Worm (Caenorhabditis elegans) whole organism, L1 larva: ENCODE measurements around the gene M110.3.

Experiments used
- C04F5.9 ChIP-seq: sonication (generic microtip); optimal IDR thresholded peaks from 2 replicates; lab custom pipeline; 2016; ENCODE audit warnings: missing genetic modification characterization, missing compliant biosample characterization
- aha-1 ChIP-seq: fragments of 150-350 bp; optimal IDR thresholded peaks from 2 replicates; lab custom pipeline; 2014; ENCODE audit warnings: missing biosample characterization, missing genetic modification characterization
- alr-1 ChIP-seq: fragments of 200-800 bp; sonication (Bioruptor generic); optimal IDR thresholded peaks from 2 replicates; lab custom pipeline; 2018; ENCODE audit warnings: borderline replicate concordance, mild to moderate bottlenecking, missing genetic modification characterization, missing compliant biosample characterization
- aly-2 ChIP-seq: fragments of 150-350 bp; optimal IDR thresholded peaks from 2 replicates; lab custom pipeline; 2014; ENCODE audit warnings: missing biosample characterization, missing genetic modification characterization
- blmp-1 ChIP-seq: fragments of 150-350 bp; optimal IDR thresholded peaks from 2 replicates; lab custom pipeline; 2014; ENCODE audit warnings: missing biosample characterization, missing genetic modification characterization
- ceh-8 ChIP-seq: fragments of 200-800 bp; sonication (Bioruptor generic); optimal IDR thresholded peaks from 2 replicates; lab custom pipeline; 2018; ENCODE audit warnings: mild to moderate bottlenecking, missing genetic modification characterization, moderate library complexity, missing compliant biosample characterization
- ceh-88 ChIP-seq: fragments of 200-800 bp; sonication (Bioruptor generic); IDR thresholded peaks from 2 replicates; pipeline ENCODE4 v1.3.6; 2022; ENCODE audit warnings: missing genetic modification characterization, missing compliant biosample characterization
- ceh-90 ChIP-seq: sonication (generic microtip); optimal IDR thresholded peaks from 2 replicates; lab custom pipeline; 2016; ENCODE audit warnings: missing genetic modification characterization, missing compliant biosample characterization
- dpl-1 ChIP-seq, 3 experiments: fragments of 150-350 bp in 2 of 3; sonication (generic microtip) in 1 of 3; optimal IDR thresholded peaks; 2 replicates each; lab custom pipeline; 2014 to 2017; ENCODE audit warnings: missing biosample characterization in 3 of 3, missing genetic modification characterization in 3 of 3, missing genetic modification reagents in 3 of 3
- dsc-1 ChIP-seq: sonication (generic microtip); optimal IDR thresholded peaks from 2 replicates; lab custom pipeline; 2016; ENCODE audit warnings: mild to moderate bottlenecking, missing genetic modification characterization, missing compliant biosample characterization
- egl-13 ChIP-seq: sonication (generic microtip); optimal IDR thresholded peaks from 2 replicates; lab custom pipeline; 2016; ENCODE audit warnings: missing genotype, missing genetic modification reagents, missing genetic modification characterization, missing compliant biosample characterization
- elt-3 ChIP-seq, 6 experiments: fragments of 150-350 bp in 1 of 6; sonication (generic microtip); optimal IDR thresholded peaks; 2 replicates each; lab custom pipeline; 2017 to 2018; ENCODE audit warnings: missing biosample characterization in 6 of 6, missing genetic modification characterization in 6 of 6, inconsistent platforms in 1 of 6
- fkh-4 ChIP-seq: sonication (generic microtip); optimal IDR thresholded peaks from 2 replicates; lab custom pipeline; 2016; ENCODE audit warnings: missing compliant biosample characterization, missing genetic modification characterization, borderline replicate concordance
- fos-1 ChIP-seq: fragments of 150-350 bp; optimal IDR thresholded peaks from 2 replicates; lab custom pipeline; 2014; ENCODE audit warnings: missing biosample characterization, missing genetic modification characterization
- grh-1 ChIP-seq: fragments of 200-800 bp; sonication (Bioruptor generic); IDR thresholded peaks from 2 replicates; pipeline ENCODE4 v1.3.6; 2022; ENCODE audit warnings: missing genetic modification reagents, missing genetic modification characterization, missing compliant biosample characterization
- hlh-4 ChIP-seq: sonication (generic microtip); optimal IDR thresholded peaks from 2 replicates; lab custom pipeline; 2016; ENCODE audit warnings: mild to moderate bottlenecking, missing genetic modification characterization, missing compliant biosample characterization
- hpl-2 ChIP-seq: fragments of 150-350 bp; optimal IDR thresholded peaks from 2 replicates; lab custom pipeline; 2014; ENCODE audit warnings: missing biosample characterization, missing genetic modification reagents, missing genetic modification characterization
- irx-1 ChIP-seq: sonication (generic microtip); optimal IDR thresholded peaks from 2 replicates; lab custom pipeline; 2016; ENCODE audit warnings: missing genetic modification characterization, missing compliant biosample characterization
- isw-1 ChIP-seq: fragments of 200-800 bp; sonication (Bioruptor generic); IDR thresholded peaks from 2 replicates; pipeline ENCODE4 v1.3.6; 2022; ENCODE audit warnings: missing genetic modification characterization, missing compliant biosample characterization
- lin-14 ChIP-seq: fragments of 200-800 bp; sonication (Bioruptor generic); optimal IDR thresholded peaks from 2 replicates; lab custom pipeline; 2018; ENCODE audit warnings: mild to moderate bottlenecking, missing genetic modification characterization, moderate library complexity, missing compliant biosample characterization
- lir-3 ChIP-seq: sonication (generic microtip); optimal IDR thresholded peaks from 2 replicates; lab custom pipeline; 2016; ENCODE audit warnings: mild to moderate bottlenecking, missing genetic modification characterization, moderate library complexity, missing compliant biosample characterization; ENCODE audit not compliant: poor library complexity
- lsy-2 ChIP-seq, 2 experiments: fragments of 150-350 bp; optimal IDR thresholded peaks; 2 replicates each; lab custom pipeline; 2014; ENCODE audit warnings: missing biosample characterization in 2 of 2, missing genetic modification characterization in 2 of 2
- mab-9 ChIP-seq: fragments of 200-800 bp; sonication (Bioruptor generic); IDR thresholded peaks from 2 replicates; pipeline ENCODE4 v1.3.6; 2022; ENCODE audit warnings: missing genetic modification reagents, missing genetic modification characterization, missing compliant biosample characterization
- mep-1 ChIP-seq: fragments of 150-350 bp; optimal IDR thresholded peaks from 2 replicates; lab custom pipeline; 2014; ENCODE audit warnings: missing biosample characterization, missing genetic modification characterization
- nhr-12 ChIP-seq: sonication (generic microtip); optimal IDR thresholded peaks from 2 replicates; lab custom pipeline; 2017; ENCODE audit warnings: missing biosample characterization, missing genetic modification characterization
- nhr-20 ChIP-seq: sonication (generic microtip); optimal IDR thresholded peaks from 2 replicates; lab custom pipeline; 2016; ENCODE audit warnings: mild to moderate bottlenecking, missing genetic modification characterization, missing compliant biosample characterization
- nhr-47 ChIP-seq: sonication (generic microtip); optimal IDR thresholded peaks from 2 replicates; lab custom pipeline; 2016; ENCODE audit warnings: mild to moderate bottlenecking, missing genetic modification characterization, moderate library complexity, missing compliant biosample characterization
- nhr-84 ChIP-seq: sonication (generic microtip); optimal IDR thresholded peaks from 2 replicates; lab custom pipeline; 2017; ENCODE audit warnings: missing biosample characterization, missing genetic modification characterization
- nhr-85 ChIP-seq: sonication (generic microtip); peaks from one replicate; lab custom pipeline; 2016; ENCODE audit warnings: missing genetic modification characterization, inconsistent platforms, missing compliant biosample characterization
- pax-3 ChIP-seq: fragments of 200-800 bp; sonication (Bioruptor generic); optimal IDR thresholded peaks from 2 replicates; lab custom pipeline; 2018; ENCODE audit warnings: mild to moderate bottlenecking, missing genetic modification characterization, moderate library complexity, missing compliant biosample characterization
- sptf-1 ChIP-seq: fragments of 150-350 bp; optimal IDR thresholded peaks from 2 replicates; lab custom pipeline; 2014; ENCODE audit warnings: missing biosample characterization, missing genetic modification characterization
- tlp-1 ChIP-seq: fragments of 150-350 bp; optimal IDR thresholded peaks from 2 replicates; lab custom pipeline; 2014; ENCODE audit warnings: missing biosample characterization, missing genetic modification characterization
- unc-30 ChIP-seq: sonication (generic microtip); optimal IDR thresholded peaks from 2 replicates; lab custom pipeline; 2017; ENCODE audit warnings: missing biosample characterization, missing genetic modification characterization
- xbp-1 ChIP-seq: sonication (generic microtip); optimal IDR thresholded peaks from 2 replicates; lab custom pipeline; 2016; ENCODE audit warnings: missing genetic modification characterization, missing compliant biosample characterization
- zip-4 ChIP-seq: fragments of 200-800 bp; sonication (Bioruptor generic); optimal IDR thresholded peaks from 2 replicates; lab custom pipeline; 2018; ENCODE audit warnings: mild to moderate bottlenecking, missing genetic modification characterization, moderate library complexity, missing compliant biosample characterization

M110.3 gene

DNA sequence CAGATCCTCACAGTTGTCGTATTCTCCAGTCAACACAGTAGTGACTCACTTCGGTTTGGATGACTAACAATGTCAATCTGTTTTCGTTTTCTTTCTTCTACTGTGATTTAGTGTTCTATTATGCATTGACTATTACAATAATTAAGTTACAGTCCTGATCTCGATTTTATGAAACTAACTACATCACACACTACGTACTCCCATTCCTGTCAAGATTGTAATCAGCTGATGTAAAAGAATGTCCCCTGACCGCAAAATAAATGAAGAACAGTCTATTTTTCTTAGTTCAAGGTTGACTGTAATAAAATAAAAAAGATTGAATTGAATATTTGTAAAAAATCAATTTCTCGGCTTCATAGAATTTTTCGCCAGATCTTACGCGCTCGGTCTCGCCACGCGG lies 8.9 kb upstream of the M110.3 start:
- TF ChIP-seq xbp-1 (no peak), lsy-2 (tag; optimal IDR thresholded peaks at IDR 0.05; lab: Kevin White, UChicago) (peak in 1 of 2 experiments; percentile 24), grh-1 (GFP tag; lab: Robert Waterston, UW) (no peak), nhr-85 (tag; lab: Kevin White, UChicago) (peak; percentile 72), dpl-1 (GFP tag; optimal IDR thresholded peaks at IDR 0.05; lab: Kevin White, UChicago) (no peak), nhr-20 (tag; lab: Kevin White, UChicago) (peak; percentile 29)

DNA sequence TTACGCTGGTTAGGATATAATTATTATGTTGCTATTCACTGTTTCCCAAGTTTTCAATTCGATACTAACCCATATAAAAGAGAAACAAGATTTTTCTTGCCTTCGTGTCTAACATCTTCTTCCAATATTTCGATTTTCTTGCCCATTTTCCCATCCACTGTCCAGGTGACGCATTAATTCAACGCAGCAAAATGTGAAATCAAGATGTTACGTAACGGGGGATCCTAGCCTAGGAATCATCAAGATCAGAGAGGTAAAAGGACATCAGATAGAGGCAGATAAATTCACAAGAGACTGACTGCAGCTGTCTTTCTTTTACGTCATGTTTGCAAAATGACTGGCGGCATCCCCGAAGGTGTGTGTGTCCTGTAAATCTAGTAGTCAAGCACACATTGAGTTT lies 8.2 kb upstream of the M110.3 start:
- no peak for TF ChIP-seq egl-13
- TF ChIP-seq mep-1, result no peak
- no peak for TF ChIP-seq alr-1 (tag; lab: Kevin White, UChicago)
- no peak for TF ChIP-seq ceh-8
- TF ChIP-seq sptf-1, result no peak
- no peak for TF ChIP-seq fkh-4 (tag; lab: Kevin White, UChicago)
- TF ChIP-seq lin-14 (GFP tag; lab: Kevin White, UChicago), result peak; percentile 23
- no peak for TF ChIP-seq aha-1 (tag; lab: Kevin White, UChicago)
- no peak for TF ChIP-seq ceh-88 (GFP tag; lab: Robert Waterston, UW)
- TF ChIP-seq zip-4, result no peak
- no peak for TF ChIP-seq C04F5.9 (tag; lab: Kevin White, UChicago)
- TF ChIP-seq ceh-90 (tag; lab: Kevin White, UChicago), result no peak
- peak; percentile 6 for TF ChIP-seq nhr-85 (tag; lab: Kevin White, UChicago)
- no peak for TF ChIP-seq fos-1 (tag; lab: Kevin White, UChicago)
- peak; percentile 85 for TF ChIP-seq blmp-1 (tag; lab: Kevin White, UChicago)
- TF ChIP-seq lir-3 (tag; lab: Kevin White, UChicago), result no peak
- no peak for TF ChIP-seq hlh-4
- TF ChIP-seq nhr-47 (tag; lab: Kevin White, UChicago), result no peak
- TF ChIP-seq aly-2 (tag; lab: Kevin White, UChicago), result no peak
- no peak for TF ChIP-seq hpl-2
- TF ChIP-seq elt-3 (tag; optimal IDR thresholded peaks at IDR 0.05; lab: Kevin White, UChicago), result peak in 1 of 6 experiments; percentile 4
- no peak for TF ChIP-seq lsy-2 (tag; optimal IDR thresholded peaks at IDR 0.05; lab: Kevin White, UChicago)
- no peak for TF ChIP-seq nhr-12 (tag; lab: Kevin White, UChicago)
- TF ChIP-seq nhr-84 (tag; lab: Kevin White, UChicago), result no peak
- no peak for TF ChIP-seq isw-1 (GFP tag; lab: Robert Waterston, UW)
- no peak for TF ChIP-seq dsc-1 (tag; lab: Kevin White, UChicago)
- TF ChIP-seq mab-9 (GFP tag; lab: Robert Waterston, UW), result no peak

ce11 chrII:8223945-8224344 lies 7.5 kb upstream of the M110.3 start:
- no peak for TF ChIP-seq fos-1 (tag; lab: Kevin White, UChicago)
- TF ChIP-seq unc-30 (tag; lab: Kevin White, UChicago), result no peak
- peak in 1 of 6 experiments; percentile 14 for TF ChIP-seq elt-3 (tag; optimal IDR thresholded peaks at IDR 0.05; lab: Kevin White, UChicago)
- no peak for TF ChIP-seq lir-3 (tag; lab: Kevin White, UChicago)
- TF ChIP-seq ceh-88 (GFP tag; lab: Robert Waterston, UW), result no peak
- no peak for TF ChIP-seq pax-3 (tag; lab: Kevin White, UChicago)
- TF ChIP-seq tlp-1 (tag; lab: Kevin White, UChicago), result no peak
- peak; percentile 31 for TF ChIP-seq ceh-8
- peak; percentile 78 for TF ChIP-seq blmp-1 (tag; lab: Kevin White, UChicago)

DNA sequence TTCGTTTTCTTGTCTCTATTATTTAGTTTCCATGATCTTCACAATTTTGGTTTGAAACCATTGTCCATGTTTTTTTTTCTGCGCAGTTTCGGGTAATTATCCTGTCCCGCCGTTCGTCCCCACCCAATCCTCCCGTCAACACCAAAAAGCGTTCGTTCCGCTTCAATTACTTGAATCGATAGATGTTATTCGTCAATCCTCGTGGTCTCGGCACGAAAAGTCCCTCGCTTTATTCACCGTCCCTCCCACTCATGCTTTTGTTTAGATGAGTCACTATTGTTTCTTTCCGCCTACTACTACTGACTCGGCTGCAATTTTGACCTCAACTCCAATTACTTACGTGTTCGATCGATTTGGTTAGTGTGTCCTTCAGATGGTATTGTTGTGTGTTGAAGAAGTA lies 7.0 kb upstream of the M110.3 start:
- TF ChIP-seq irx-1, result no peak
- TF ChIP-seq nhr-85 (tag; lab: Kevin White, UChicago), result peak; percentile 41
